Worm (Caenorhabditis elegans): Measurements from ENCODE around the gene grsp-2.
A peak's percentile ranks its signal among the peaks of the same experiment; 100 is the strongest.

grsp-2 gene

ce11 chrIV:8813614-8814013 lies 2.5 kb upstream of the grsp-2 start, which contains the start of gene exc-5 (continued):
- TF ChIP-seq lin-35 (GFP tag; optimal IDR thresholded peaks at IDR 0.05) (no peak), nhr-77 (tag; optimal IDR thresholded peaks at IDR 0.05) (no peak), nhr-20 (tag; optimal IDR thresholded peaks at IDR 0.05) (no peak), efl-3 (GFP tag; optimal IDR thresholded peaks at IDR 0.05) (no peak), fos-1 (tag; optimal IDR thresholded peaks at IDR 0.05) (no peak), mdl-1 (tag; optimal IDR thresholded peaks at IDR 0.05) (no peak), lin-39 (tag; optimal IDR thresholded peaks at IDR 0.05) (peak; percentile 16)

ce11 chrIV:8815162-8815561 lies 967 bp upstream of the grsp-2 start:
- TF ChIP-seq nhr-12 (tag; optimal IDR thresholded peaks at IDR 0.05), result no peak
- TF ChIP-seq nhr-85 (tag), result peak; percentile 84
- no peak for TF ChIP-seq ceh-63 (GFP tag; optimal IDR thresholded peaks at IDR 0.05)
- TF ChIP-seq pax-3 (tag; optimal IDR thresholded peaks at IDR 0.05), result no peak
- TF ChIP-seq lin-14 (GFP tag; optimal IDR thresholded peaks at IDR 0.05), result peak; percentile 64
- TF ChIP-seq elt-3 (tag; optimal IDR thresholded peaks at IDR 0.05), result peak in 4 of 6 experiments; percentile 17 to 84 (median 32)
- TF ChIP-seq snu-23 (GFP tag; optimal IDR thresholded peaks at IDR 0.05), result peak; percentile 51
- peak in 1 of 2 experiments; percentile 18 for TF ChIP-seq lin-35 (GFP tag; optimal IDR thresholded peaks at IDR 0.05)
- TF ChIP-seq vab-15 (tag; optimal IDR thresholded peaks at IDR 0.05), result no peak
- TF ChIP-seq unc-62 (GFP tag; optimal IDR thresholded peaks at IDR 0.05), result no peak
- no peak for TF ChIP-seq lir-3 (tag; optimal IDR thresholded peaks at IDR 0.05; ENCODE audit: poor library complexity)
- peak; percentile 41 for TF ChIP-seq nhr-71 (tag; optimal IDR thresholded peaks at IDR 0.05)
- no peak for TF ChIP-seq tbx-2 (tag; optimal IDR thresholded peaks at IDR 0.05)
- no peak for TF ChIP-seq jun-1 (tag; optimal IDR thresholded peaks at IDR 0.05)
- peak; percentile 63 for TF ChIP-seq blmp-1 (tag; optimal IDR thresholded peaks at IDR 0.05)
- TF ChIP-seq lsy-2 (tag; optimal IDR thresholded peaks at IDR 0.05), result peak in 1 of 2 experiments; percentile 31
- peak; percentile 59 for TF ChIP-seq nhr-20 (tag; optimal IDR thresholded peaks at IDR 0.05)
- peak; percentile 13 for TF ChIP-seq nhr-90 (tag; optimal IDR thresholded peaks at IDR 0.05; ENCODE audit: poor library complexity)
- no peak for TF ChIP-seq nhr-77 (tag; optimal IDR thresholded peaks at IDR 0.05)

ce11 chrIV:8816617-8817016 lies 488 bp downstream of the grsp-2 start:
- TF ChIP-seq zip-4 (GFP tag; optimal IDR thresholded peaks at IDR 0.05), result no peak
- no peak for TF ChIP-seq nhr-12 (tag; optimal IDR thresholded peaks at IDR 0.05)
- no peak for TF ChIP-seq rnt-1 (tag; optimal IDR thresholded peaks at IDR 0.05)
- no peak for TF ChIP-seq sox-4 (tag; optimal IDR thresholded peaks at IDR 0.05)
- TF ChIP-seq tbx-2 (tag; optimal IDR thresholded peaks at IDR 0.05), result no peak
- no peak for TF ChIP-seq mep-1 (tag; optimal IDR thresholded peaks at IDR 0.05)
- TF ChIP-seq nhr-76 (tag; optimal IDR thresholded peaks at IDR 0.05), result no peak

ce11 chrIV:8817639-8818038 lies 1.5 kb downstream of the grsp-2 start, which contains the start of gene T28C6.10:
TSS of gene T28C6.10 (plus strand) at chrIV:8817939.
- TF ChIP-seq unc-98 (GFP tag; IDR thresholded peaks at IDR 0.05) (no peak), nhr-28 (tag; optimal IDR thresholded peaks at IDR 0.05) (no peak), sox-4 (tag; optimal IDR thresholded peaks at IDR 0.05) (no peak), isw-1 (GFP tag; IDR thresholded peaks at IDR 0.05) (no peak)

ce11 chrIV:8819471-8819870 lies 3.3 kb downstream of the grsp-2 start:
- TF ChIP-seq zip-4 (GFP tag; optimal IDR thresholded peaks at IDR 0.05), result no peak
- no peak for TF ChIP-seq F16B12.6 (tag; optimal IDR thresholded peaks at IDR 0.05)
- no peak for TF ChIP-seq unc-86 (tag; optimal IDR thresholded peaks at IDR 0.05)
- TF ChIP-seq nhr-71 (tag; optimal IDR thresholded peaks at IDR 0.05), result no peak
- TF ChIP-seq nhr-76 (tag; optimal IDR thresholded peaks at IDR 0.05), result no peak
- TF ChIP-seq ceh-90 (tag; optimal IDR thresholded peaks at IDR 0.05), result no peak
- TF ChIP-seq nhr-90 (tag; optimal IDR thresholded peaks at IDR 0.05; ENCODE audit: poor library complexity), result no peak
- TF ChIP-seq pag-3 (tag; optimal IDR thresholded peaks at IDR 0.05; ENCODE audit: borderline replicate concordance, insufficient read depth), result no peak

Data from whole organism, L1 larva.